Fruit fly (Drosophila melanogaster) whole organism, adult: ENCODE measurements around the gene CG42397.
A peak's percentile ranks its signal among the peaks of the same experiment; 100 is the strongest.

ENCODE experiments used
- CG11617 ChIP-seq: fragments of 200-800 bp; sonication (Bioruptor generic); optimal IDR thresholded peaks from 2 replicates; lab custom pipeline; 2017; ENCODE audit warnings: mild to moderate bottlenecking, missing biosample characterization, missing genetic modification reagents, missing genetic modification characterization
- CG12768 ChIP-seq: fragments of 200-800 bp; sonication (Bioruptor generic); optimal IDR thresholded peaks from 2 replicates; lab custom pipeline; 2017; ENCODE audit warnings: missing biosample characterization, missing genetic modification characterization, mild to moderate bottlenecking, moderate library complexity, missing genetic modification reagents
- CG14711 ChIP-seq: fragments of 200-800 bp; sonication (Bioruptor generic); optimal IDR thresholded peaks from 2 replicates; lab custom pipeline; 2018; ENCODE audit warnings: missing biosample characterization, mild to moderate bottlenecking, missing genetic modification characterization, moderate library complexity
- CG33017 ChIP-seq: fragments of 200-800 bp; sonication (Bioruptor generic); optimal IDR thresholded peaks from 2 replicates; lab custom pipeline; 2018; ENCODE audit warnings: missing biosample characterization, mild to moderate bottlenecking, missing genetic modification characterization, moderate library complexity
- Crg-1 ChIP-seq: fragments of 200-800 bp; sonication (Bioruptor generic); optimal IDR thresholded peaks from 2 replicates; lab custom pipeline; 2016; ENCODE audit warnings: missing biosample characterization, missing genetic modification characterization
- Hr96 ChIP-seq: fragments of 200-800 bp; sonication (Bioruptor generic); optimal IDR thresholded peaks from 2 replicates; lab custom pipeline; 2016; ENCODE audit warnings: missing biosample characterization, missing genetic modification characterization
- cnc ChIP-seq, 2 experiments: fragments of >200 bp; optimal IDR thresholded peaks; 2 replicates each; lab custom pipeline; 2017
- kay ChIP-seq: fragments of 200-800 bp; sonication (Bioruptor generic); peaks from one replicate; lab custom pipeline; 2016; ENCODE audit warnings: missing biosample characterization, missing genetic modification characterization, borderline replicate concordance
- toe ChIP-seq: fragments of 200-800 bp; sonication (Bioruptor generic); optimal IDR thresholded peaks from 2 replicates; lab custom pipeline; 2016; ENCODE audit warnings: missing biosample characterization, missing genetic modification characterization

- no peak for TF ChIP-seq cnc (optimal IDR thresholded peaks at IDR 0.05; lab: Kevin White, UChicago)
- peak; percentile 99 for TF ChIP-seq kay (GFP tag; lab: Kevin White, UChicago)
- peak; percentile 31 for TF ChIP-seq CG11617 (GFP tag; lab: Kevin White, UChicago)
- TF ChIP-seq Hr96 (GFP tag; lab: Kevin White, UChicago): no peak
- no peak for TF ChIP-seq CG33017 (tag; lab: Kevin White, UChicago)
- TF ChIP-seq CG14711: peak; percentile 17
- no peak for TF ChIP-seq Crg-1 (GFP tag; lab: Kevin White, UChicago)
- no peak for TF ChIP-seq CG12768
- peak; percentile 26 for TF ChIP-seq toe (GFP tag; lab: Kevin White, UChicago)
These were observed 19.4 kb upstream of the CG42397 start, which contains the start of gene viaf for dm6 chr3L:11992960-11993359.
